Fruit fly (Drosophila melanogaster): Measurements from ENCODE around the gene CG11555.
A peak's percentile ranks its signal among the peaks of the same experiment; 100 is the strongest.

The CG11555 gene

dm6 chr2L:271553-271952 lies 2.1 kb upstream of the CG11555 start, which contains the start of gene Dus1:
Gene Dus1, minus strand, starts transcription at chr2L:271744.
- TF ChIP-seq CG10979 (tag; optimal IDR thresholded peaks at IDR 0.05): no peak
- peak; percentile 18 for TF ChIP-seq phol (tag; optimal IDR thresholded peaks at IDR 0.05)
- TF ChIP-seq CG2712 (tag; optimal IDR thresholded peaks at IDR 0.05): peak; percentile 15
- TF ChIP-seq tin (GFP tag; optimal IDR thresholded peaks at IDR 0.05): no peak
- peak; percentile 66 for TF ChIP-seq MESR4 (GFP tag; optimal IDR thresholded peaks at IDR 0.05)
- TF ChIP-seq CG4707 (GFP tag; optimal IDR thresholded peaks at IDR 0.05): no peak
- no peak for TF ChIP-seq odd (GFP tag; optimal IDR thresholded peaks at IDR 0.05)
- no peak for TF ChIP-seq dmrt11E (tag; optimal IDR thresholded peaks at IDR 0.05)
- no peak for TF ChIP-seq CG18619 (GFP tag; optimal IDR thresholded peaks at IDR 0.05)
- no peak for TF ChIP-seq al (GFP tag; IDR thresholded peaks at IDR 0.05)
- no peak for TF ChIP-seq ftz-f1 (GFP tag; optimal IDR thresholded peaks at IDR 0.05)
- TF ChIP-seq CG9797 (GFP tag; optimal IDR thresholded peaks at IDR 0.05): peak; percentile 13
- TF ChIP-seq ranshi (GFP tag; IDR thresholded peaks at IDR 0.05): no peak
- no peak for TF ChIP-seq CG2129 (GFP tag; IDR thresholded peaks at IDR 0.05; ENCODE audit: partially characterized antibody)
- TF ChIP-seq Atf3 (GFP tag; optimal IDR thresholded peaks at IDR 0.05): no peak
- no peak for TF ChIP-seq C15 (GFP tag; IDR thresholded peaks at IDR 0.05)
- peak; percentile 65; the same call in 1 of the 2 replicates for TF ChIP-seq nerfin-2 (GFP tag; IDR thresholded peaks at IDR 0.05; ENCODE audit: partially characterized antibody)
- no peak for TF ChIP-seq Max (GFP tag; optimal IDR thresholded peaks at IDR 0.05)
- TF ChIP-seq Deaf1 (tag; optimal IDR thresholded peaks at IDR 0.05): no peak
- no peak for TF ChIP-seq CG8765 (GFP tag; IDR thresholded peaks at IDR 0.05)
- no peak for TF ChIP-seq maf-S (GFP tag; optimal IDR thresholded peaks at IDR 0.05)
- no peak for TF ChIP-seq BtbVII (GFP tag; optimal IDR thresholded peaks at IDR 0.05)
- no peak for TF ChIP-seq CG4854 (GFP tag; optimal IDR thresholded peaks at IDR 0.05)
- no peak for TF ChIP-seq CG2875 (GFP tag; optimal IDR thresholded peaks at IDR 0.05)
- no peak for TF ChIP-seq wor (GFP tag; IDR thresholded peaks at IDR 0.05)
- peak; percentile 59; the same call in 2 of the 3 replicates for TF ChIP-seq hb (GFP tag; IDR thresholded peaks at IDR 0.05; ENCODE audit: partially characterized antibody)
- no peak for TF ChIP-seq CG7786 (GFP tag; optimal IDR thresholded peaks at IDR 0.05)
- no peak; the same call in 2 of the 3 replicates for TF ChIP-seq zen2 (GFP tag; IDR thresholded peaks at IDR 0.05; ENCODE audit: partially characterized antibody)
- no peak for TF ChIP-seq hkb (optimal IDR thresholded peaks at IDR 0.05)
- TF ChIP-seq hkb (GFP tag; IDR thresholded peaks at IDR 0.05): no peak
- TF ChIP-seq tio (GFP tag; optimal IDR thresholded peaks at IDR 0.05): no peak
- peak; percentile 6 for TF ChIP-seq Nf-YC (tag; optimal IDR thresholded peaks at IDR 0.05)
- peak; percentile 44 for TF ChIP-seq CG4617 (GFP tag; optimal IDR thresholded peaks at IDR 0.05; ENCODE audit: borderline replicate concordance)
- peak; percentile 74 for TF ChIP-seq Dll (GFP tag; IDR thresholded peaks at IDR 0.05; ENCODE audit: partially characterized antibody)
- TF ChIP-seq inv (GFP tag; IDR thresholded peaks at IDR 0.05; ENCODE audit: partially characterized antibody): peak; percentile 52
- TF ChIP-seq tx (GFP tag; optimal IDR thresholded peaks at IDR 0.05): no peak
- TF ChIP-seq CG5180 (GFP tag; optimal IDR thresholded peaks at IDR 0.05): no peak
- TF ChIP-seq CG3847 (GFP tag; IDR thresholded peaks at IDR 0.05): no peak
- peak; percentile 51 for TF ChIP-seq Sry-β (GFP tag; optimal IDR thresholded peaks at IDR 0.05)
- no peak for TF ChIP-seq otp (GFP tag; IDR thresholded peaks at IDR 0.05)
- TF ChIP-seq pfk (GFP tag; optimal IDR thresholded peaks at IDR 0.05): no peak
- no peak for TF ChIP-seq org-1 (GFP tag; optimal IDR thresholded peaks at IDR 0.05)
- no peak for TF ChIP-seq CG30431 (GFP tag; optimal IDR thresholded peaks at IDR 0.05)
- no peak for TF ChIP-seq pita (GFP tag; optimal IDR thresholded peaks at IDR 0.05)
- TF ChIP-seq ham (GFP tag; IDR thresholded peaks at IDR 0.05): no peak
- no peak for TF ChIP-seq Gug (GFP tag; IDR thresholded peaks at IDR 0.05)
- TF ChIP-seq CG43689 (GFP tag; IDR thresholded peaks at IDR 0.05): no peak
- TF ChIP-seq CG2120 (GFP tag; optimal IDR thresholded peaks at IDR 0.05): no peak
- peak; percentile 20; the same call in 1 of the 2 replicates for TF ChIP-seq sob (GFP tag; IDR thresholded peaks at IDR 0.05)
- no peak for TF ChIP-seq Trl (optimal IDR thresholded peaks at IDR 0.05)
- no peak for TF ChIP-seq Trl (GFP tag; optimal IDR thresholded peaks at IDR 0.05)
- TF ChIP-seq br (optimal IDR thresholded peaks at IDR 0.05): no peak
